Worm (Caenorhabditis elegans) whole organism, L4 larva: ENCODE results near the gene K07H8.5.

Experiments used
- Y105C5A.15 ChIP-seq: fragments of 200-800 bp; sonication (Bioruptor generic); IDR thresholded peaks from 2 replicates; pipeline ENCODE4 v1.3.6; 2022; ENCODE audit warnings: missing genetic modification characterization, missing compliant biosample characterization
- ZK337.2 ChIP-seq: fragments of 200-800 bp; sonication (Bioruptor generic); IDR thresholded peaks from 2 replicates; pipeline ENCODE4 v1.3.6; 2022; ENCODE audit warnings: missing genetic modification reagents, missing genetic modification characterization, missing compliant biosample characterization
- ZK546.5 ChIP-seq, 2 experiments: sonication (generic microtip); optimal IDR thresholded peaks; 2 replicates each; lab custom pipeline; 2017; ENCODE audit warnings: missing biosample characterization in 2 of 2, missing genetic modification characterization in 2 of 2
- dmd-6 ChIP-seq: fragments of 200-800 bp; sonication (Bioruptor generic); IDR thresholded peaks from 2 replicates; pipeline ENCODE4 v1.3.6; 2022; ENCODE audit warnings: missing genetic modification reagents, missing genetic modification characterization, missing compliant biosample characterization
- fkh-10 ChIP-seq: fragments of 150-350 bp; optimal IDR thresholded peaks from 2 replicates; lab custom pipeline; 2014; ENCODE audit warnings: missing biosample characterization, missing genetic modification reagents, missing genetic modification characterization
- fos-1 ChIP-seq: fragments of 150-350 bp; optimal IDR thresholded peaks from 2 replicates; lab custom pipeline; 2014; ENCODE audit warnings: missing biosample characterization, missing genetic modification characterization
- jun-1 ChIP-seq: fragments of 150-350 bp; optimal IDR thresholded peaks from 2 replicates; lab custom pipeline; 2014; ENCODE audit warnings: missing biosample characterization, missing genetic modification reagents, missing genetic modification characterization
- nhr-76 ChIP-seq: fragments of 150-350 bp; optimal IDR thresholded peaks from 2 replicates; lab custom pipeline; 2014; ENCODE audit warnings: missing biosample characterization, missing genetic modification characterization
- zag-1 ChIP-seq: fragments of 150-350 bp; optimal IDR thresholded peaks from 2 replicates; lab custom pipeline; 2014; ENCODE audit warnings: missing biosample characterization, missing genetic modification characterization

- TF ChIP-seq ZK546.5 (tag; optimal IDR thresholded peaks at IDR 0.05; lab: Kevin White, UChicago) (no peak), jun-1 (tag; lab: Kevin White, UChicago) (no peak), ZK337.2 (GFP tag; lab: Robert Waterston, UW) (no peak), fos-1 (tag; lab: Kevin White, UChicago) (no peak), nhr-76 (tag; lab: Kevin White, UChicago) (no peak), Y105C5A.15 (GFP tag; lab: Robert Waterston, UW) (no peak), zag-1 (tag; lab: Kevin White, UChicago) (no peak), fkh-10 (GFP tag; lab: Kevin White, UChicago) (no peak), dmd-6 (GFP tag; lab: Robert Waterston, UW) (no peak)
Observed at ce11 chrIV:8226474-8226873, 41.6 kb upstream of the K07H8.5 start.
